Fruit fly (Drosophila melanogaster): Measurements from ENCODE around the gene Reepl1.

Gene Reepl1

dm6 chrX:11555070-11555469 lies 17.4 kb upstream of the Reepl1 start:
- TF ChIP-seq Hnf4 (GFP tag; optimal IDR thresholded peaks at IDR 0.05) (peak; percentile 44), Vsx2 (GFP tag; optimal IDR thresholded peaks at IDR 0.05; ENCODE audit: partially characterized antibody) (no peak), brk (GFP tag; optimal IDR thresholded peaks at IDR 0.05) (peak; percentile 18)

DNA sequence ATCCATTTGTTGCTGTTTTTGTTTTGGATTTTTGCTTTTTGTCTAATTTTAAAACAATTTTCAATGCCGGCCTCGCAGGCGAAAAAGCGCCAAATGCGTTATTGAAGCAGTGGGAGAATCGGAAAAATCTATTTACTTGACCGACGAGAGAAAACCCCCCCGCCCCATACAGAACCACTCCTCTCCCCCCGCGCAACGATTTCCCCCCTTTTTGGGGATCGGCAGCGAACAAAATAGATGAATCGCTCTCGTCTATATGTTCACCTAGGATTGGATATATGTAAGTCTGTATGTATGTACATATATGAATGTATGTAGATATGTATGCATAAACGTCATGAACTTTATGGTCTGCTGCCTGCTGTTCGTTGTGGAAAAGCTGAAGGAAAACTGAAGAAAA lies 15.7 kb upstream of the Reepl1 start:
- TF ChIP-seq fru (GFP tag; optimal IDR thresholded peaks at IDR 0.05) = no peak
- no peak for TF ChIP-seq Rel (GFP tag; optimal IDR thresholded peaks at IDR 0.05)
- TF ChIP-seq Rel (tag; optimal IDR thresholded peaks at IDR 0.05) = no peak
- no peak for TF ChIP-seq tai (GFP tag; optimal IDR thresholded peaks at IDR 0.05)
- TF ChIP-seq woc (GFP tag; optimal IDR thresholded peaks at IDR 0.05) = no peak
- no peak for TF ChIP-seq Hnf4 (GFP tag; optimal IDR thresholded peaks at IDR 0.05)
- no peak for TF ChIP-seq pan (optimal IDR thresholded peaks at IDR 0.05)
- no peak for TF ChIP-seq Vsx2 (GFP tag; optimal IDR thresholded peaks at IDR 0.05; ENCODE audit: partially characterized antibody)
- no peak for TF ChIP-seq CG9705 (GFP tag; optimal IDR thresholded peaks at IDR 0.05)
- TF ChIP-seq Hr83 (GFP tag; optimal IDR thresholded peaks at IDR 0.05; ENCODE audit: poor library complexity, severe bottlenecking) = no peak
- no peak for TF ChIP-seq dl (GFP tag; optimal IDR thresholded peaks at IDR 0.05; ENCODE audit: insufficient read depth in 1 of 2, partially characterized antibody in 2 of 2)
- no peak for TF ChIP-seq dmrt93B (GFP tag; optimal IDR thresholded peaks at IDR 0.05)
- no peak for TF ChIP-seq Mio (GFP tag; optimal IDR thresholded peaks at IDR 0.05)

DNA sequence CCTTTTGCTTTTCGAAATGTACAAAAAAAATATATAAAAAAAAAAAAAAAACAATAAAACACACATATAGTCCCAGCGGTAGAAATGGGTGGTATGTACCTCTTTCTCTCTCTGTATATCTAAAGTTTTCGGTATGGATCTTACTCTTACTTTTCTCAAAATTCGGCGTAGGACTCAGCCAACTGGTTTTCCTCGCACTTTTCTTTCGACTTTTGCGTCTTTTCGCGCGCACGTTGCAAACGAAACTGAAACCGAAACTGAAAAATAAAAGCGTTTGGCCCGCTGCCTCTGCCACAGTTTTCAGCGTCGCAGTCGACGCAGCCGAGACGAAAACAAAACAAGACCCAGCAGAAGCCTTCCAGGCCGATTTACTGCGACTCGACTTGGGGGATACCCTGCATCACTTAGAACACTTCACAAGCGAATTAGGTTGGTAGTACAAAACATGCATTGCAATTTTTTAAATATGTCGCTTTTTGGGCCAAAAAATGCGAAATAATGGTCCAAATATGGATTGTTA lies 14.1 kb upstream of the Reepl1 start, which contains the start of gene CG1572:
TSS of gene CG1572 (minus strand) at position 266 of the 520 bp plus-strand sequence.
- TF ChIP-seq rgr (GFP tag; optimal IDR thresholded peaks at IDR 0.05) (peak; percentile 48), pan (optimal IDR thresholded peaks at IDR 0.05) (peak; percentile 55), woc (GFP tag; optimal IDR thresholded peaks at IDR 0.05) (peak; percentile 57), fru (GFP tag; optimal IDR thresholded peaks at IDR 0.05) (peak; percentile 25), CG32264 (GFP tag; optimal IDR thresholded peaks at IDR 0.05) (no peak), psq (GFP tag; optimal IDR thresholded peaks at IDR 0.05) (peak; percentile 11), Hr83 (GFP tag; optimal IDR thresholded peaks at IDR 0.05; ENCODE audit: poor library complexity, severe bottlenecking) (peak; percentile 8), foxo (GFP tag; optimal IDR thresholded peaks at IDR 0.05) (peak in 1 of 2 experiments; percentile 31), h (GFP tag; optimal IDR thresholded peaks at IDR 0.05) (peak; percentile 49), Hnf4 (GFP tag; optimal IDR thresholded peaks at IDR 0.05) (peak; percentile 19), Vsx2 (GFP tag; optimal IDR thresholded peaks at IDR 0.05; ENCODE audit: partially characterized antibody) (no peak), br (GFP tag; optimal IDR thresholded peaks at IDR 0.05) (peak; percentile 10), Rel (GFP tag; optimal IDR thresholded peaks at IDR 0.05) (no peak), Rel (tag; optimal IDR thresholded peaks at IDR 0.05) (peak; percentile 37), CrebA (GFP tag; optimal IDR thresholded peaks at IDR 0.05; ENCODE audit: borderline replicate concordance) (no peak), GATAd (GFP tag; optimal IDR thresholded peaks at IDR 0.05) (no peak)

- no peak for TF ChIP-seq GATAd (GFP tag; optimal IDR thresholded peaks at IDR 0.05)
- TF ChIP-seq HLH106 (tag; optimal IDR thresholded peaks at IDR 0.05) = peak; percentile 85
- no peak for TF ChIP-seq usp (GFP tag; optimal IDR thresholded peaks at IDR 0.05)
- TF ChIP-seq CG32264 (GFP tag; optimal IDR thresholded peaks at IDR 0.05) = no peak
- no peak for TF ChIP-seq woc (GFP tag; optimal IDR thresholded peaks at IDR 0.05)
- TF ChIP-seq h (GFP tag; optimal IDR thresholded peaks at IDR 0.05) = peak; percentile 78
- TF ChIP-seq N (GFP tag; optimal IDR thresholded peaks at IDR 0.05) = no peak
- TF ChIP-seq dl (GFP tag; optimal IDR thresholded peaks at IDR 0.05; ENCODE audit: insufficient read depth in 1 of 2, partially characterized antibody in 2 of 2) = no peak
- no peak for TF ChIP-seq Hr78 (GFP tag; optimal IDR thresholded peaks at IDR 0.05)
- peak; percentile 84 for TF ChIP-seq rgr (GFP tag; optimal IDR thresholded peaks at IDR 0.05)
- TF ChIP-seq Dif (GFP tag; optimal IDR thresholded peaks at IDR 0.05; ENCODE audit: partially characterized antibody) = no peak
- TF ChIP-seq sage (GFP tag; optimal IDR thresholded peaks at IDR 0.05) = no peak
- TF ChIP-seq Jra (GFP tag; optimal IDR thresholded peaks at IDR 0.05) = no peak
- TF ChIP-seq Hr83 (GFP tag; optimal IDR thresholded peaks at IDR 0.05; ENCODE audit: poor library complexity, severe bottlenecking) = no peak
- TF ChIP-seq dsf (GFP tag; optimal IDR thresholded peaks at IDR 0.05; ENCODE audit: borderline replicate concordance) = no peak
- TF ChIP-seq Hnf4 (GFP tag; optimal IDR thresholded peaks at IDR 0.05) = no peak
- no peak for TF ChIP-seq Rel (GFP tag; optimal IDR thresholded peaks at IDR 0.05)
- no peak for TF ChIP-seq Rel (tag; optimal IDR thresholded peaks at IDR 0.05)
- TF ChIP-seq CG9705 (GFP tag; optimal IDR thresholded peaks at IDR 0.05) = peak; percentile 45
- peak; percentile 89 for TF ChIP-seq Sp1 (GFP tag; optimal IDR thresholded peaks at IDR 0.05)
- peak in 1 of 2 experiments; percentile 85 for TF ChIP-seq foxo (GFP tag; optimal IDR thresholded peaks at IDR 0.05)
- no peak for TF ChIP-seq jim (GFP tag; optimal IDR thresholded peaks at IDR 0.05)
- TF ChIP-seq br (GFP tag; optimal IDR thresholded peaks at IDR 0.05) = peak; percentile 53
- peak; percentile 81 for TF ChIP-seq OdsH (GFP tag; optimal IDR thresholded peaks at IDR 0.05)
- TF ChIP-seq psq (GFP tag; optimal IDR thresholded peaks at IDR 0.05) = peak; percentile 79
- peak; percentile 63 for TF ChIP-seq ey (GFP tag; optimal IDR thresholded peaks at IDR 0.05)
- TF ChIP-seq brk (GFP tag; optimal IDR thresholded peaks at IDR 0.05) = no peak
- TF ChIP-seq Dfd (GFP tag; optimal IDR thresholded peaks at IDR 0.05) = no peak
- no peak for TF ChIP-seq Abd-B (GFP tag; optimal IDR thresholded peaks at IDR 0.05)
- TF ChIP-seq Vsx2 (GFP tag; optimal IDR thresholded peaks at IDR 0.05; ENCODE audit: partially characterized antibody) = no peak
- TF ChIP-seq Myc (optimal IDR thresholded peaks at IDR 0.05) = no peak
- TF ChIP-seq CrebA (GFP tag; optimal IDR thresholded peaks at IDR 0.05; ENCODE audit: borderline replicate concordance) = no peak
- TF ChIP-seq dmrt93B (GFP tag; optimal IDR thresholded peaks at IDR 0.05) = peak; percentile 61
Observed at dm6 chrX:11559728-11560724, 12.5 kb upstream of the Reepl1 start.

Data from whole organism, wandering third instar larva.